Worm (Caenorhabditis elegans): Measurements from ENCODE around the gene T05H10.4.

T05H10.4 gene

ce11 chrII:8037246-8037645 is 15.7 kb upstream of the T05H10.4 start, which contains the start of gene arp-6:
Gene arp-6, minus strand, starts transcription at chrII:8037346.
- no peak for TF ChIP-seq zag-1 (tag; optimal IDR thresholded peaks at IDR 0.05)
- no peak for TF ChIP-seq nhr-76 (tag; optimal IDR thresholded peaks at IDR 0.05)
- no peak for TF ChIP-seq eor-1 (tag; optimal IDR thresholded peaks at IDR 0.05)
- no peak for TF ChIP-seq lin-15B (tag; optimal IDR thresholded peaks at IDR 0.05)
- no peak for TF ChIP-seq nhr-11 (tag; optimal IDR thresholded peaks at IDR 0.05)
- no peak for TF ChIP-seq mml-1 (tag; optimal IDR thresholded peaks at IDR 0.05)
- TF ChIP-seq daf-12 (tag; optimal IDR thresholded peaks at IDR 0.05), result no peak
- TF ChIP-seq ceh-9 (tag; optimal IDR thresholded peaks at IDR 0.05), result no peak
- no peak for TF ChIP-seq fkh-2 (tag; optimal IDR thresholded peaks at IDR 0.05)
- TF ChIP-seq fkh-10 (GFP tag; optimal IDR thresholded peaks at IDR 0.05), result no peak
- TF ChIP-seq elt-2 (tag; optimal IDR thresholded peaks at IDR 0.05), result no peak
- no peak for TF ChIP-seq ama-1 (optimal IDR thresholded peaks at IDR 0.05)
- TF ChIP-seq nhr-43 (tag; optimal IDR thresholded peaks at IDR 0.05; ENCODE audit: poor library complexity, severe bottlenecking), result no peak
- TF ChIP-seq ceh-16 (tag; optimal IDR thresholded peaks at IDR 0.05), result no peak
- no peak for TF ChIP-seq skn-1 (tag; optimal IDR thresholded peaks at IDR 0.05)
- no peak for TF ChIP-seq egl-27 (tag; optimal IDR thresholded peaks at IDR 0.05)
- no peak for TF ChIP-seq lsy-12 (tag; optimal IDR thresholded peaks at IDR 0.05)

- no peak for TF ChIP-seq unc-39 (tag; optimal IDR thresholded peaks at IDR 0.05)
- no peak for TF ChIP-seq nhr-11 (tag; optimal IDR thresholded peaks at IDR 0.05)
- no peak for TF ChIP-seq unc-62 (GFP tag; optimal IDR thresholded peaks at IDR 0.05)
- TF ChIP-seq nhr-67 (tag; optimal IDR thresholded peaks at IDR 0.05), result no peak
- no peak for TF ChIP-seq mdl-1 (tag; optimal IDR thresholded peaks at IDR 0.05)
- no peak for TF ChIP-seq elt-1 (tag; optimal IDR thresholded peaks at IDR 0.05)
- no peak for TF ChIP-seq daf-12 (tag; optimal IDR thresholded peaks at IDR 0.05)
- no peak for TF ChIP-seq pha-4 (tag; optimal IDR thresholded peaks at IDR 0.05)
- no peak for TF ChIP-seq zag-1 (tag; optimal IDR thresholded peaks at IDR 0.05)
- no peak for TF ChIP-seq nhr-25 (tag; optimal IDR thresholded peaks at IDR 0.05)
- no peak for TF ChIP-seq ceh-9 (tag; optimal IDR thresholded peaks at IDR 0.05)
- no peak for TF ChIP-seq snpc-4 (tag; optimal IDR thresholded peaks at IDR 0.05)
- TF ChIP-seq nhr-237 (tag; optimal IDR thresholded peaks at IDR 0.05), result no peak
- TF ChIP-seq hmg-11 (tag; optimal IDR thresholded peaks at IDR 0.05), result no peak
Observed at ce11 chrII:8037863-8038262, 15.1 kb upstream of the T05H10.4 start, which contains the start of gene C08B11.9. Gene C08B11.9, minus strand, starts transcription at chrII:8038169.

DNA sequence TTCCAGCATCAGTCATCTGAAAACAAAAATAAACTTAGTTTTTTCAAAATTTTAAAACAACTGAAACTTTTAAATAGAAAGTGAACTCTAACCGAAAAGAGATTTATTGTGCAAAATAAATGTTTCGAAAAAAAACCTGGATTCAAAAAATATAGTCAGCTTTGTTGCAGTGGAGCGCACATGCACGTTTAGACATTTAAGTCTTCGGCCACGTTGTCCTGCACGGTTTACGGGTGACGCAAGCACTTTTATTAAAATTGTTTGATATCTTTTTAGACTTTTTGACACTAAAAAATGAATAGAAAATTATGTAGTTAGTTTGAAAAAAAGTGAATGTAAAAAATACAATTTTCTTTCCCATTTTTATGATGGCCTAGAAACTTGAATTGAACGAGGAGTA is 13.5 kb upstream of the T05H10.4 start, which contains the start of the genes ubh-4 and algn-6:
TSS of gene ubh-4 (minus strand) at position 182 of the 400 bp plus-strand sequence.
TSS of gene algn-6 (plus strand) at position 387 of the 400 bp plus-strand sequence.
- peak; percentile 72 for TF ChIP-seq nfya-1 (tag; optimal IDR thresholded peaks at IDR 0.05; ENCODE audit: insufficient read depth)
- TF ChIP-seq pqm-1 (tag; optimal IDR thresholded peaks at IDR 0.05), result peak; percentile 15
- TF ChIP-seq ceh-82 (tag; optimal IDR thresholded peaks at IDR 0.05), result no peak
- TF ChIP-seq nhr-23 (tag; optimal IDR thresholded peaks at IDR 0.05), result peak; percentile 50
- no peak for TF ChIP-seq sea-2 (GFP tag; optimal IDR thresholded peaks at IDR 0.05)
- peak; percentile 43 for TF ChIP-seq nhr-25 (tag; optimal IDR thresholded peaks at IDR 0.05)
- no peak for TF ChIP-seq unc-39 (tag; optimal IDR thresholded peaks at IDR 0.05)
- peak; percentile 75 for TF ChIP-seq nhr-43 (tag; optimal IDR thresholded peaks at IDR 0.05; ENCODE audit: poor library complexity, severe bottlenecking)
- peak; percentile 34 for TF ChIP-seq elt-2 (tag; optimal IDR thresholded peaks at IDR 0.05)
- TF ChIP-seq elt-3 (tag; optimal IDR thresholded peaks at IDR 0.05), result no peak
- TF ChIP-seq egl-27 (tag; optimal IDR thresholded peaks at IDR 0.05), result no peak
- TF ChIP-seq snpc-4 (tag; optimal IDR thresholded peaks at IDR 0.05), result peak; percentile 75
- TF ChIP-seq lin-15B (tag; optimal IDR thresholded peaks at IDR 0.05), result peak; percentile 89
- peak; percentile 78 for TF ChIP-seq pha-4 (tag; optimal IDR thresholded peaks at IDR 0.05)
- no peak for TF ChIP-seq ama-1 (optimal IDR thresholded peaks at IDR 0.05)

DNA sequence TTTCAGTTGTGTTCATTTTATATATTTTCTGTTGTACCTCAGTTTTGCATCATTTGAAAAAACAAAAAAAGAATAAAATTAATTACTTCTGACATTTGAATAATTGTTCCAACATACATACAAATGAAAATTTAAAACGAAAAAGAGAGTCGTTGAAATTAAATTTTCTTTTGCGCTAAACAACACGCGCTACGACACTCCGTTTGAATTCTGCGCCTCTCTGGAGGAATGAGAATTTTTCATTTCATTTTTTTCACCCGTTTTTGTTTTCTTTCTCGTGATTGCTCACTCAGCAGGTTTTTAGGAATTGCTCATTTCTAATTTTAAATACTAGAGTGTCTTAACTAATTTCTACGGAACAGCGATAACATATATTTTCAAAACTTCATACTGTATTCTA is 11.3 kb upstream of the T05H10.4 start:
- no peak for TF ChIP-seq lin-39 (tag; optimal IDR thresholded peaks at IDR 0.05)
- peak; percentile 28 for TF ChIP-seq nhr-23 (tag; optimal IDR thresholded peaks at IDR 0.05)
- peak; percentile 26 for TF ChIP-seq egl-5 (tag; optimal IDR thresholded peaks at IDR 0.05)
- no peak for TF ChIP-seq ztf-4 (tag; optimal IDR thresholded peaks at IDR 0.05)
- TF ChIP-seq pha-4 (tag; optimal IDR thresholded peaks at IDR 0.05), result peak; percentile 79
- TF ChIP-seq nfya-1 (tag; optimal IDR thresholded peaks at IDR 0.05; ENCODE audit: insufficient read depth), result peak; percentile 53
- TF ChIP-seq lin-15B (tag; optimal IDR thresholded peaks at IDR 0.05), result peak; percentile 84
- no peak for TF ChIP-seq elt-2 (tag; optimal IDR thresholded peaks at IDR 0.05)
- TF ChIP-seq snpc-4 (tag; optimal IDR thresholded peaks at IDR 0.05), result peak; percentile 29
- TF ChIP-seq skn-1 (tag; optimal IDR thresholded peaks at IDR 0.05), result no peak

Measured in whole organism, L3 larva.